Fruit fly (Drosophila melanogaster) S2 (cell line): ENCODE results near the gene CG45075.

Experiments used
- CG8478 ChIP-seq: fragments of >200 bp; optimal IDR thresholded peaks from 2 replicates; lab custom pipeline; 2018
- CTCF ChIP-seq, 2 experiments: fragments of >200 bp; optimal IDR thresholded peaks; 2 replicates each; lab custom pipeline; 2018

DNA sequence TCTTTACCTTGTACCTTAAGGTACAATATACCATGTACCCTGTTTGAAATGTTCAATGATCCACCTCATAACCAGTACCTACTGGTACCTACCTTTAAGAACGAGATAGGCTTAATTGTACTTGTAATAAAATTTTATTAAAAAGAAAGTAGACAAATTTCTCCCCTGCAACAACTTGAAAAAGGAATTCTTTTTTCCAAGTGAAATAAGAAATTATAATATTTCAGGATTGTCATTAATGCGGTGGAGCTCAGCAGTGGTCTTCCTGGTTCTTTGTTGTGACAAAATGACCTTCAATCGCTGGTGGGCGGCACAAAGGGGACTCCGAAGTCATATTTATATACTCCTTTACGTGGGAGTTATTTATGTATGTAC is 8.0 kb downstream of the CG45075 start:
- TF ChIP-seq CTCF (optimal IDR thresholded peaks at IDR 0.05; lab: Kevin White, UChicago): no peak
- TF ChIP-seq CG8478 (lab: Kevin White, UChicago): no peak
